Worm (Caenorhabditis elegans) whole organism, L1 larva: Measurements from ENCODE around the gene Y6G8.14.

Experiments used
- ceh-90 ChIP-seq: sonication (generic microtip); optimal IDR thresholded peaks from 2 replicates; lab custom pipeline; 2016; ENCODE audit warnings: missing genetic modification characterization, missing compliant biosample characterization
- egl-13 ChIP-seq: sonication (generic microtip); optimal IDR thresholded peaks from 2 replicates; lab custom pipeline; 2016; ENCODE audit warnings: missing genotype, missing genetic modification reagents, missing genetic modification characterization, missing compliant biosample characterization
- elt-3 ChIP-seq, 6 experiments: fragments of 150-350 bp in 1 of 6; sonication (generic microtip); optimal IDR thresholded peaks; 2 replicates each; lab custom pipeline; 2017 to 2018; ENCODE audit warnings: missing biosample characterization in 6 of 6, missing genetic modification characterization in 6 of 6, inconsistent platforms in 1 of 6
- jun-1 ChIP-seq: fragments of 150-350 bp; optimal IDR thresholded peaks from 2 replicates; lab custom pipeline; 2014; ENCODE audit warnings: missing biosample characterization, missing genetic modification reagents, missing genetic modification characterization
- lir-3 ChIP-seq: sonication (generic microtip); optimal IDR thresholded peaks from 2 replicates; lab custom pipeline; 2016; ENCODE audit warnings: mild to moderate bottlenecking, missing genetic modification characterization, moderate library complexity, missing compliant biosample characterization; ENCODE audit not compliant: poor library complexity
- mdl-1 ChIP-seq, 2 experiments: fragments of 150-350 bp; optimal IDR thresholded peaks; 2 replicates each; lab custom pipeline; 2014 to 2017; ENCODE audit warnings: missing biosample characterization in 2 of 2, missing genetic modification characterization in 2 of 2, inconsistent platforms in 1 of 2
- zag-1 ChIP-seq: fragments of 150-350 bp; optimal IDR thresholded peaks from 2 replicates; lab custom pipeline; 2014; ENCODE audit warnings: missing biosample characterization, missing genetic modification characterization

- no peak for TF ChIP-seq mdl-1 (tag; optimal IDR thresholded peaks at IDR 0.05; lab: Kevin White, UChicago)
- no peak for TF ChIP-seq zag-1 (tag; lab: Kevin White, UChicago)
- no peak for TF ChIP-seq ceh-90 (tag; lab: Kevin White, UChicago)
- TF ChIP-seq jun-1 (tag; lab: Kevin White, UChicago), result no peak
- no peak for TF ChIP-seq egl-13
- TF ChIP-seq elt-3 (tag; optimal IDR thresholded peaks at IDR 0.05; lab: Kevin White, UChicago), result no peak
- TF ChIP-seq lir-3 (tag; lab: Kevin White, UChicago), result no peak
Measured at ce11 chrV:17614251-17614650, at the start of gene Y6G8.14.
